Worm (Caenorhabditis elegans): ENCODE measurements around the gene scd-1.

DNA sequence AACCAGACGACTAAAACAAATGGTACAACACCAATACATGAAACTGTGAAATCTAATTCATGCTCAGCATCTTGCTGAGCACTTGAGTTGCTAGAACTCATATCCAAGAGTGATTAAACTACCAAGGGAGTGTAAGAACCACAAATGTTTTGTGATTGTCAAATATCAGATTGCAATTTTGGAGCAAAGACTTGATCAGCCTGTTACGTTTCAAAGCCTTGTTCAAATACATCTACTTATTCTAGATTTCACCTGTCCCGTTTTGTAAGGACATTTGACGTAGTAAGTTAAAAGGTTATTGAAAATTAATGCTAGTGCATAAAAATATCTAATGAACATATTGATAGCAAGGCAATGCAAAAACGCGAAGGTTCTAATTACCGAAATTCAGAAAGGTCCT, 48.2 kb downstream of the scd-1 start, which contains the start of gene F45E6.1:
- TF ChIP-seq nhr-11 (tag; optimal IDR thresholded peaks at IDR 0.05) (no peak), fax-1 (tag; optimal IDR thresholded peaks at IDR 0.05) (no peak), ceh-19 (GFP tag; optimal IDR thresholded peaks at IDR 0.05) (no peak), pax-1 (tag; optimal IDR thresholded peaks at IDR 0.05) (no peak)
